Fruit fly (Drosophila melanogaster): ENCODE data around the gene CG8578.
A peak's percentile ranks its signal among the peaks of the same experiment; 100 is the strongest.

CG8578 gene

DNA sequence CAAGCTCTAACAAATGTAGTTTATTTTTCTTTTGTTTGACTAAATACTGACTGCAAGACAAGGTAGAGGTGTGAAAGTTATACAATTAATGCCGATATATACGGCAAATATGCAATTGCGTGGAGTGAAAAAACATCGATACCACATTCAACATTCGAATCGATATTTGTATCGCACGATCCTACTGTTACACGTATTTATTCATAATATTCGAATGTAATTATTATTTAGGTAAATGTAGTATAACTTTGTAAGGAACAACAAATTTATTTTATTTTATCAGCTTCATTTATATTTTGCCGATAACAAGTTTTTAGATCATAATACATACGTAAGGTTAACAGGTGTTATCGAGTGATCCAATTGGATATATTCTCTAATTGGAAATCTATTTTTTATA, 8.9 kb upstream of the CG8578 start, which contains the start of gene Chc (continued):
- TF ChIP-seq TFAM (GFP tag; optimal IDR thresholded peaks at IDR 0.05) (no peak), Nf-YC (tag; optimal IDR thresholded peaks at IDR 0.05) (no peak), mld (GFP tag; IDR thresholded peaks at IDR 0.05; ENCODE audit: partially characterized antibody) (peak; percentile 95), kay (GFP tag; optimal IDR thresholded peaks at IDR 0.05) (no peak), chn (GFP tag; optimal IDR thresholded peaks at IDR 0.05) (no peak), hkb (optimal IDR thresholded peaks at IDR 0.05) (no peak), hkb (GFP tag; IDR thresholded peaks at IDR 0.05) (no peak), CG2116 (GFP tag; optimal IDR thresholded peaks at IDR 0.05) (peak; percentile 84), CG2120 (GFP tag; optimal IDR thresholded peaks at IDR 0.05) (peak; percentile 21), C15 (GFP tag; IDR thresholded peaks at IDR 0.05) (no peak), sob (GFP tag; IDR thresholded peaks at IDR 0.05) (peak; percentile 10; the same call in 1 of the 2 replicates), gt (GFP tag; IDR thresholded peaks at IDR 0.05) (no peak), B-H2 (GFP tag; optimal IDR thresholded peaks at IDR 0.05) (no peak), hb (GFP tag; IDR thresholded peaks at IDR 0.05; ENCODE audit: partially characterized antibody) (peak; percentile 96), CG1602 (GFP tag; optimal IDR thresholded peaks at IDR 0.05) (no peak), CG4328 (GFP tag; optimal IDR thresholded peaks at IDR 0.05) (no peak), vfl (GFP tag; optimal IDR thresholded peaks at IDR 0.05) (no peak), otp (GFP tag; IDR thresholded peaks at IDR 0.05) (no peak), ase (GFP tag; IDR thresholded peaks at IDR 0.05) (no peak), CG31365 (tag; optimal IDR thresholded peaks at IDR 0.05) (no peak), Ets65A (GFP tag) (no peak), CG17359 (tag; optimal IDR thresholded peaks at IDR 0.05) (no peak), CG11560 (tag; IDR thresholded peaks at IDR 0.05) (peak; percentile 67; the same call in 1 of the 3 replicates), cato (GFP tag; optimal IDR thresholded peaks at IDR 0.05; ENCODE audit: borderline replicate concordance) (no peak), CG9437 (GFP tag; optimal IDR thresholded peaks at IDR 0.05) (peak; percentile 16), MBD-R2 (GFP tag; IDR thresholded peaks at IDR 0.05) (peak; percentile 59), ato (GFP tag; IDR thresholded peaks at IDR 0.05; ENCODE audit: partially characterized antibody) (peak; percentile 96), CrebB (tag; optimal IDR thresholded peaks at IDR 0.05) (no peak), Mes4 (GFP tag; optimal IDR thresholded peaks at IDR 0.05) (no peak), fd3F (GFP tag; optimal IDR thresholded peaks at IDR 0.05) (no peak), CG8290 (GFP tag; optimal IDR thresholded peaks at IDR 0.05) (peak; percentile 68), CG8290 (tag; optimal IDR thresholded peaks at IDR 0.05) (peak in 1 of 2 experiments; percentile 40), unc-4 (GFP tag; IDR thresholded peaks at IDR 0.05; ENCODE audit: partially characterized antibody) (peak; percentile 95), Kr (GFP tag; optimal IDR thresholded peaks at IDR 0.05) (no peak), nerfin-2 (GFP tag; IDR thresholded peaks at IDR 0.05; ENCODE audit: partially characterized antibody) (peak; percentile 93), en (GFP tag; optimal IDR thresholded peaks at IDR 0.05) (no peak), BtbVII (GFP tag; optimal IDR thresholded peaks at IDR 0.05) (no peak), CG14710 (tag; optimal IDR thresholded peaks at IDR 0.05) (peak; percentile 54), CG12942 (GFP tag; optimal IDR thresholded peaks at IDR 0.05) (no peak), CG12659 (GFP tag; optimal IDR thresholded peaks at IDR 0.05) (peak; percentile 3), BEAF-32 (GFP tag; optimal IDR thresholded peaks at IDR 0.05) (peak; percentile 94), CG14441 (GFP tag; IDR thresholded peaks at IDR 0.05) (no peak), Xbp1 (GFP tag; optimal IDR thresholded peaks at IDR 0.05) (peak; percentile 20), Six4 (GFP tag; optimal IDR thresholded peaks at IDR 0.05) (no peak), vvl (GFP tag; IDR thresholded peaks at IDR 0.05) (0 out of 2 replicates have a peak, but pooled peaks have one; percentile 31), CG6791 (GFP tag; IDR thresholded peaks at IDR 0.05; ENCODE audit: partially characterized antibody) (peak; percentile 98), CG6272 (GFP tag; IDR thresholded peaks at IDR 0.05) (no peak), p53 (GFP tag; optimal IDR thresholded peaks at IDR 0.05) (no peak), lilli (GFP tag; optimal IDR thresholded peaks at IDR 0.05) (no peak), CG10267 (tag; optimal IDR thresholded peaks at IDR 0.05) (peak; percentile 25), Trl (optimal IDR thresholded peaks at IDR 0.05) (no peak), Trl (GFP tag; optimal IDR thresholded peaks at IDR 0.05) (no peak), CG11695 (GFP tag; IDR thresholded peaks at IDR 0.05) (no peak)

Measured in whole organism, embryonic.